Fruit fly (Drosophila melanogaster): ENCODE measurements around the gene mth.

Gene mth

dm6 chr3L:377222-378071 is 30.7 kb upstream of the mth start (continued):
- TF ChIP-seq H15 (GFP tag; IDR thresholded peaks at IDR 0.05) = 0 out of 3 replicates have a peak, but pooled peaks have one; percentile 56
- peak; percentile 96 for TF ChIP-seq CG13296 (GFP tag; optimal IDR thresholded peaks at IDR 0.05)
- peak; percentile 50; the same call in 1 of the 2 replicates for TF ChIP-seq CG11696 (GFP tag; IDR thresholded peaks at IDR 0.05)
- TF ChIP-seq CG1603 (tag; optimal IDR thresholded peaks at IDR 0.05) = peak; percentile 39
- peak; percentile 84 for TF ChIP-seq az2 (GFP tag; optimal IDR thresholded peaks at IDR 0.05)
- TF ChIP-seq ATbp (GFP tag; optimal IDR thresholded peaks at IDR 0.05) = peak; percentile 90
- TF ChIP-seq da (GFP tag; optimal IDR thresholded peaks at IDR 0.05) = no peak
- TF ChIP-seq sim (GFP tag; IDR thresholded peaks at IDR 0.05) = peak; percentile 64; the same call in 1 of the 2 replicates
- peak; percentile 93 for TF ChIP-seq CG12659 (GFP tag; optimal IDR thresholded peaks at IDR 0.05)
- no peak for TF ChIP-seq CG1792 (GFP tag; optimal IDR thresholded peaks at IDR 0.05)
- peak; percentile 65 for TF ChIP-seq CG4404 (GFP tag; IDR thresholded peaks at IDR 0.05)
- no peak for TF ChIP-seq HmgD (GFP tag; optimal IDR thresholded peaks at IDR 0.05)
- no peak for TF ChIP-seq Jarid2 (GFP tag; optimal IDR thresholded peaks at IDR 0.05)
- peak; percentile 69 for TF ChIP-seq croc (GFP tag; conservative IDR thresholded peaks at IDR 0.05)
- no peak for TF ChIP-seq disco-r (GFP tag; optimal IDR thresholded peaks at IDR 0.05)
- TF ChIP-seq CG2875 (GFP tag; optimal IDR thresholded peaks at IDR 0.05) = peak; percentile 85
- TF ChIP-seq gcm (GFP tag; optimal IDR thresholded peaks at IDR 0.05) = peak; percentile 92
- TF ChIP-seq CG6254 (GFP tag; optimal IDR thresholded peaks at IDR 0.05) = peak; percentile 89
- peak; percentile 65 for TF ChIP-seq schlank (tag; optimal IDR thresholded peaks at IDR 0.05)
- peak; percentile 14 for TF ChIP-seq MESR4 (GFP tag; optimal IDR thresholded peaks at IDR 0.05)
- peak; percentile 79 for TF ChIP-seq CG30431 (GFP tag; optimal IDR thresholded peaks at IDR 0.05)
- TF ChIP-seq Dip2 (GFP tag; IDR thresholded peaks at IDR 0.05) = no peak
- no peak for TF ChIP-seq pita (GFP tag; optimal IDR thresholded peaks at IDR 0.05)
- TF ChIP-seq zf30C (GFP tag; optimal IDR thresholded peaks at IDR 0.05) = no peak
- TF ChIP-seq CG4282 (GFP tag; optimal IDR thresholded peaks at IDR 0.05) = no peak
- TF ChIP-seq Doc2 (GFP tag; IDR thresholded peaks at IDR 0.05) = no peak
- TF ChIP-seq NfI (GFP tag; optimal IDR thresholded peaks at IDR 0.05) = peak; percentile 91
- TF ChIP-seq CG10274 (GFP tag; optimal IDR thresholded peaks at IDR 0.05) = peak; percentile 71
- TF ChIP-seq trem (tag; optimal IDR thresholded peaks at IDR 0.05) = peak; percentile 86
- no peak for TF ChIP-seq amos (GFP tag; IDR thresholded peaks at IDR 0.05; ENCODE audit: partially characterized antibody)
- no peak for TF ChIP-seq shn (GFP tag; optimal IDR thresholded peaks at IDR 0.05)
- TF ChIP-seq scrt (GFP tag; optimal IDR thresholded peaks at IDR 0.05) = peak; percentile 90
- 0 out of 2 replicates have a peak, but pooled peaks have one; percentile 34 for TF ChIP-seq bbx (GFP tag; IDR thresholded peaks at IDR 0.05; ENCODE audit: partially characterized antibody)
- no peak for TF ChIP-seq CG13287 (GFP tag; IDR thresholded peaks at IDR 0.05; ENCODE audit: partially characterized antibody)
- TF ChIP-seq Atf-2 (GFP tag; optimal IDR thresholded peaks at IDR 0.05) = no peak
- 0 out of 3 replicates have a peak, but pooled peaks have one; percentile 30 for TF ChIP-seq Aef1 (GFP tag; IDR thresholded peaks at IDR 0.05)
- no peak for TF ChIP-seq Doc3 (GFP tag; IDR thresholded peaks at IDR 0.05; ENCODE audit: partially characterized antibody)
- no peak for TF ChIP-seq sr (GFP tag; IDR thresholded peaks at IDR 0.05)
- peak; percentile 53 for TF ChIP-seq H2.0 (GFP tag; IDR thresholded peaks at IDR 0.05)
- TF ChIP-seq cwo (GFP tag; optimal IDR thresholded peaks at IDR 0.05) = peak; percentile 92
- peak; percentile 90 for TF ChIP-seq CG13894 (tag; optimal IDR thresholded peaks at IDR 0.05)
- peak; percentile 40 for TF ChIP-seq CG17802 (tag; optimal IDR thresholded peaks at IDR 0.05)
- peak; percentile 36; the same call in 1 of the 2 replicates for TF ChIP-seq Drgx (GFP tag; IDR thresholded peaks at IDR 0.05)
- TF ChIP-seq CG17612 (GFP tag; IDR thresholded peaks at IDR 0.05) = no peak
- TF ChIP-seq Awh (GFP tag; IDR thresholded peaks at IDR 0.05) = peak; percentile 67
- TF ChIP-seq cg (GFP tag; optimal IDR thresholded peaks at IDR 0.05) = no peak
- TF ChIP-seq ci (GFP tag; IDR thresholded peaks at IDR 0.05) = peak; percentile 64; the same call in 1 of the 3 replicates
- TF ChIP-seq kah (GFP tag; optimal IDR thresholded peaks at IDR 0.05) = peak; percentile 79
